Worm (Caenorhabditis elegans) whole organism, L2 larva: ENCODE data around the gene F59B1.8.

Source experiments
- C34F6.9 ChIP-seq: fragments of 150-350 bp; optimal IDR thresholded peaks from 2 replicates; lab custom pipeline; 2014; ENCODE audit warnings: missing biosample characterization, missing genetic modification characterization
- egl-27 ChIP-seq: sonication (generic microtip); optimal IDR thresholded peaks from 3 replicates; lab custom pipeline; 2017; ENCODE audit warnings: missing biosample characterization, missing genetic modification reagents, missing genetic modification characterization
- lsy-2 ChIP-seq, 2 experiments: fragments of 150-350 bp in 1 of 2; sonication (generic microtip) in 1 of 2; optimal IDR thresholded peaks; 2 replicates each; lab custom pipeline; 2014 to 2017; ENCODE audit warnings: missing biosample characterization in 2 of 2, missing genetic modification characterization in 2 of 2
- mbf-1 ChIP-seq: sonication (generic microtip); optimal IDR thresholded peaks from 2 replicates; lab custom pipeline; 2017; ENCODE audit warnings: missing biosample characterization, missing genetic modification characterization
- nhr-237 ChIP-seq: fragments of 150-350 bp; optimal IDR thresholded peaks from 2 replicates; lab custom pipeline; 2014; ENCODE audit warnings: missing biosample characterization, missing genetic modification characterization
- nhr-77 ChIP-seq: fragments of 150-350 bp; optimal IDR thresholded peaks from 2 replicates; lab custom pipeline; 2014; ENCODE audit warnings: missing biosample characterization, missing genetic modification characterization
- peb-1 ChIP-seq: fragments of 150-350 bp; optimal IDR thresholded peaks from 2 replicates; lab custom pipeline; 2014; ENCODE audit warnings: missing biosample characterization, missing genetic modification characterization
- skn-1 ChIP-seq: sonication (generic microtip); optimal IDR thresholded peaks from 2 replicates; lab custom pipeline; 2017; ENCODE audit warnings: missing biosample characterization, missing genetic modification characterization
- unc-39 ChIP-seq: fragments of 150-350 bp; optimal IDR thresholded peaks from 2 replicates; lab custom pipeline; 2014; ENCODE audit warnings: missing biosample characterization, missing genetic modification characterization
- ztf-1 ChIP-seq: fragments of 200-800 bp; sonication (Bioruptor generic); conservative IDR thresholded peaks from 2 replicates; pipeline ENCODE4 v1.3.6; 2022; ENCODE audit warnings: missing genetic modification characterization, missing compliant biosample characterization

- TF ChIP-seq peb-1 (tag; lab: Kevin White, UChicago) (no peak), skn-1 (tag; lab: Kevin White, UChicago) (no peak), ztf-1 (no peak), mbf-1 (no peak), nhr-77 (tag; lab: Kevin White, UChicago) (no peak), lsy-2 (tag; optimal IDR thresholded peaks at IDR 0.05; lab: Kevin White, UChicago) (no peak), nhr-237 (no peak), egl-27 (tag; lab: Kevin White, UChicago) (no peak), unc-39 (tag; lab: Kevin White, UChicago) (no peak), C34F6.9 (tag; lab: Kevin White, UChicago) (no peak)
Measured at ce11 chrV:3659472-3659871, 15.4 kb upstream of the F59B1.8 start, which contains the start of gene acr-23.
